Worm (Caenorhabditis elegans) whole organism, mixed stage, embryonic: ENCODE data around the gene F44B9.10.
A peak's percentile ranks its signal among the peaks of the same experiment; 100 is the strongest.

Source experiments
- M03D4.4 ChIP-seq: sonication (generic microtip); optimal IDR thresholded peaks from 2 replicates; lab custom pipeline; 2017; ENCODE audit warnings: mild to moderate bottlenecking, missing genetic modification characterization, missing compliant biosample characterization
- bed-3 ChIP-seq: fragments of 200-800 bp; sonication (Bioruptor generic); optimal IDR thresholded peaks from 3 replicates; lab custom pipeline; 2018; ENCODE audit warnings: mild to moderate bottlenecking, missing genetic modification characterization, moderate library complexity, missing compliant biosample characterization
- blmp-1 ChIP-seq: fragments of 150-350 bp; optimal IDR thresholded peaks from 2 replicates; lab custom pipeline; 2014; ENCODE audit warnings: missing biosample characterization, missing genetic modification characterization
- ceh-39 ChIP-seq: fragments of 150-350 bp; optimal IDR thresholded peaks from 2 replicates; lab custom pipeline; 2014; ENCODE audit warnings: missing biosample characterization, missing genetic modification characterization
- ceh-43 ChIP-seq: fragments of 200-800 bp; sonication (Bioruptor generic); optimal IDR thresholded peaks from 2 replicates; lab custom pipeline; 2018; ENCODE audit warnings: mild to moderate bottlenecking, missing genetic modification characterization, moderate library complexity, missing compliant biosample characterization
- ceh-83 ChIP-seq: fragments of 200-800 bp; sonication (Bioruptor generic); optimal IDR thresholded peaks from 2 replicates; lab custom pipeline; 2018; ENCODE audit warnings: mild to moderate bottlenecking, missing genetic modification characterization, missing compliant biosample characterization
- ces-1 ChIP-seq: fragments of 150-350 bp; optimal IDR thresholded peaks from 2 replicates; lab custom pipeline; 2014; ENCODE audit warnings: missing biosample characterization, missing genetic modification reagents, missing genetic modification characterization
- cnd-1 ChIP-seq: fragments of 200-800 bp; sonication (Bioruptor generic); optimal IDR thresholded peaks from 2 replicates; lab custom pipeline; 2018; ENCODE audit warnings: mild to moderate bottlenecking, missing genetic modification characterization, missing compliant biosample characterization
- drap-1 ChIP-seq: fragments of 200-800 bp; sonication (Bioruptor generic); optimal IDR thresholded peaks from 3 replicates; lab custom pipeline; 2018; ENCODE audit warnings: mild to moderate bottlenecking, missing genetic modification characterization, missing compliant biosample characterization
- elt-1 ChIP-seq: sonication (generic microtip); optimal IDR thresholded peaks from 2 replicates; lab custom pipeline; 2017; ENCODE audit warnings: missing genetic modification characterization, mild to moderate bottlenecking, missing compliant biosample characterization, antibody characterized with exemption, moderate library complexity, borderline replicate concordance; ENCODE audit not compliant: insufficient read depth
- elt-3 ChIP-seq: fragments of 150-350 bp; optimal IDR thresholded peaks from 2 replicates; lab custom pipeline; 2014; ENCODE audit warnings: missing biosample characterization, missing genetic modification characterization
- flh-1 ChIP-seq: fragments of 200-800 bp; sonication (Bioruptor generic); optimal IDR thresholded peaks from 2 replicates; lab custom pipeline; 2018; ENCODE audit warnings: mild to moderate bottlenecking, missing genetic modification characterization, moderate library complexity, missing compliant biosample characterization
- ham-2 ChIP-seq: fragments of 200-800 bp; sonication (Bioruptor generic); optimal IDR thresholded peaks from 2 replicates; lab custom pipeline; 2018; ENCODE audit warnings: mild to moderate bottlenecking, missing genetic modification characterization, missing compliant biosample characterization
- hlh-1 ChIP-seq: fragments of 150-350 bp; optimal IDR thresholded peaks from 2 replicates; lab custom pipeline; 2014; ENCODE audit warnings: missing biosample characterization, missing genetic modification reagents, missing genetic modification characterization
- lin-13 ChIP-seq: fragments of 150-350 bp; optimal IDR thresholded peaks from 2 replicates; lab custom pipeline; 2014; ENCODE audit warnings: missing biosample characterization, missing genetic modification characterization
- lsy-2 ChIP-seq: fragments of 150-350 bp; optimal IDR thresholded peaks from 2 replicates; lab custom pipeline; 2014; ENCODE audit warnings: missing biosample characterization, missing genetic modification characterization
- mep-1 ChIP-seq: fragments of 150-350 bp; optimal IDR thresholded peaks from 2 replicates; lab custom pipeline; 2017; ENCODE audit warnings: missing biosample characterization, missing genetic modification reagents, missing genetic modification characterization, inconsistent platforms
- mls-2 ChIP-seq: sonication (generic microtip); optimal IDR thresholded peaks from 2 replicates; lab custom pipeline; 2016; ENCODE audit warnings: mild to moderate bottlenecking, missing genetic modification characterization, moderate library complexity, missing compliant biosample characterization
- nhr-12 ChIP-seq: fragments of 150-350 bp; optimal IDR thresholded peaks from 2 replicates; lab custom pipeline; 2014; ENCODE audit warnings: missing biosample characterization, missing genetic modification characterization
- nhr-2 ChIP-seq: fragments of 150-350 bp; optimal IDR thresholded peaks from 2 replicates; lab custom pipeline; 2014; ENCODE audit warnings: missing biosample characterization, missing genetic modification characterization
- nhr-237 ChIP-seq: fragments of 150-350 bp; optimal IDR thresholded peaks from 2 replicates; lab custom pipeline; 2014; ENCODE audit warnings: missing biosample characterization, missing genetic modification characterization
- nhr-28 ChIP-seq: fragments of 150-350 bp; optimal IDR thresholded peaks from 2 replicates; lab custom pipeline; 2014; ENCODE audit warnings: missing biosample characterization, missing genetic modification characterization
- nhr-76 ChIP-seq: sonication (generic microtip); optimal IDR thresholded peaks from 2 replicates; lab custom pipeline; 2017; ENCODE audit warnings: missing biosample characterization, missing genetic modification characterization
- pha-4 ChIP-seq: fragments of 150-350 bp; optimal IDR thresholded peaks from 2 replicates; lab custom pipeline; 2018; ENCODE audit warnings: missing biosample characterization, missing genetic modification reagents, missing genetic modification characterization
- sem-2 ChIP-seq: fragments of 200-800 bp; sonication (Bioruptor generic); optimal IDR thresholded peaks from 2 replicates; lab custom pipeline; 2018; ENCODE audit warnings: mild to moderate bottlenecking, missing genetic modification characterization, missing compliant biosample characterization
- snpc-4 ChIP-seq: fragments of 150-350 bp; optimal IDR thresholded peaks from 2 replicates; lab custom pipeline; 2014; ENCODE audit warnings: missing biosample characterization, missing genetic modification characterization
- sptf-1 ChIP-seq: sonication (generic microtip); optimal IDR thresholded peaks from 2 replicates; lab custom pipeline; 2017; ENCODE audit warnings: mild to moderate bottlenecking, missing genetic modification characterization, moderate library complexity, missing compliant biosample characterization
- tbx-8 ChIP-seq: fragments of 200-800 bp; sonication (Bioruptor generic); optimal IDR thresholded peaks from 2 replicates; lab custom pipeline; 2018; ENCODE audit warnings: mild to moderate bottlenecking, missing genetic modification characterization, moderate library complexity, missing compliant biosample characterization
- unc-120 ChIP-seq: sonication (generic microtip); optimal IDR thresholded peaks from 2 replicates; lab custom pipeline; 2017; ENCODE audit warnings: missing genetic modification characterization, missing compliant biosample characterization; ENCODE audit not compliant: poor library complexity, severe bottlenecking
- unc-39 ChIP-seq: fragments of 150-350 bp; optimal IDR thresholded peaks from 2 replicates; lab custom pipeline; 2014; ENCODE audit warnings: missing biosample characterization, missing genetic modification characterization
- zip-8 ChIP-seq: fragments of 150-350 bp; optimal IDR thresholded peaks from 2 replicates; lab custom pipeline; 2014; ENCODE audit warnings: missing biosample characterization, missing genetic modification characterization
- ztf-11 ChIP-seq: fragments of 150-350 bp; optimal IDR thresholded peaks from 2 replicates; lab custom pipeline; 2014; ENCODE audit warnings: missing biosample characterization, missing genetic modification characterization

F44B9.10 gene

DNA sequence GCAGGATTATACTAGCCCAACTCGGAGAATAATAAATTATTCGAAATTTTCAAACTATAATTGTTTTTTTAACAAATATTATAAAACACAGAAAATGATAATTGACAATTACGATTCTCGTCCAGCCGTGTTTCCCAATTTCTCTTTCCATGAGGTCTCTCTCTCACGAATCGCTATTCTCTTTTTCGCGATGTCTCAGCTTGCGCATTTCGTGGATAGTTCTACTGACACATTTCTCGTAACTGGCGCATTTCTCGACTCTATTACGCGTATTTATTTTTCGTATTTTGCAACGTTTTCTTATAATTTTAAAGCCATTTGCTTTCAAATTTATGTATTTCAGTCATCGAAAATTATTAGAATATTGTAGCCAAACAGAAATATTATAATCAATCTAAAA, 10.3 kb upstream of the F44B9.10 start (continued):
- peak; percentile 98 for TF ChIP-seq ham-2 (GFP tag; lab: Kevin White, UChicago)
- peak; percentile 99 for TF ChIP-seq lin-13 (tag; lab: Kevin White, UChicago)
- peak; percentile 98 for TF ChIP-seq ceh-43 (GFP tag; lab: Kevin White, UChicago)

DNA sequence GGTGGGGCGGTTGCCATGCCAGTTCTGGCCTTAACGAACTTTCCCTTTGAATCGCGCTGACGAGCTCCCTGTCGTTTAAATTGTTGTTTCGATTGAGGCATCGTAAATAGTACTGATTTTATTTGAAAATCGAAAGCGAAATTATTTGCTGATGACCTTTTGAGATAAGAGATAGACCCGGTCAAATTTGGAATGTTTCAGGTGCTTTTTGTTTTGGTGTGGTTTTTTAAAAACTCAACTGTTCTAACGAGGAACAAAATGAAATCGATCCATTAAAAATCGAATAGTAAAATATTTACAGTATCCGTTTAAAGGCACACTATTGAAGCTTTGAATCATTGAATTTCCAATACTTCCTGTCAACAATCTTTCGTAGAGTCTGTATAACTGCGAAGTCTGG, 9.3 kb upstream of the F44B9.10 start, which contains the start of gene K12H4.6:
TSS of gene K12H4.6 (minus strand) at position 101 of the 400 bp plus-strand sequence.
- TF ChIP-seq mls-2 (tag; lab: Kevin White, UChicago) (no peak), ceh-43 (GFP tag; lab: Kevin White, UChicago) (no peak), mep-1 (no peak), ham-2 (GFP tag; lab: Kevin White, UChicago) (no peak), ces-1 (GFP tag; lab: Kevin White, UChicago) (no peak), sptf-1 (tag; lab: Kevin White, UChicago) (no peak), ztf-11 (tag; lab: Kevin White, UChicago) (no peak), blmp-1 (no peak), drap-1 (no peak), hlh-1 (no peak), bed-3 (GFP tag; lab: Kevin White, UChicago) (no peak), nhr-76 (no peak), elt-1 (no peak), nhr-28 (tag; lab: Kevin White, UChicago) (no peak)

DNA sequence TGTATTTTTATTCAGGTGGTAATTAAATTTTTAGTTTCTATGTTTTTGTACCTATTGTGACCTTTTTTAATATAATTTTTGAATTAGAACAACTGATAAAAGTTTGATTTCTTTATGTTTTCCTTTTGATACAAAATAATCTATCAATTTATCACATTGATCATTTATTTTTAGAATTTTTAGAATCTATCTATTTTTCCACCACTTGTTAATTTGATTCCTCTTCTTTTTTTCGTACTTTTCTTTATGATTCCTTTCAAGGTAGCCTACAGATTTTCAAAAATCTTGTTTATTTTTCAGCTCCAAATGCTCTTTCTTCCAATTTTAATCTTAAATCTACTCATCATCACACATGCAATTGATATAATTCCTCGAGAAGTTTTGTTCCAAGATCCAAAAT, 4.5 kb upstream of the F44B9.10 start, which contains the start of gene dpf-6:
TSS of gene dpf-6 (plus strand) at position 301 of the 400 bp plus-strand sequence.
- TF ChIP-seq flh-1 (GFP tag; lab: Kevin White, UChicago) (no peak), lin-13 (tag; lab: Kevin White, UChicago) (no peak), nhr-28 (tag; lab: Kevin White, UChicago) (no peak), ceh-43 (GFP tag; lab: Kevin White, UChicago) (no peak), bed-3 (GFP tag; lab: Kevin White, UChicago) (no peak), snpc-4 (no peak), nhr-237 (tag; lab: Kevin White, UChicago) (no peak), elt-1 (no peak), ces-1 (GFP tag; lab: Kevin White, UChicago) (no peak), hlh-1 (no peak), M03D4.4 (tag; lab: Kevin White, UChicago) (no peak), drap-1 (no peak), blmp-1 (no peak), zip-8 (no peak), unc-120 (no peak), tbx-8 (GFP tag; lab: Kevin White, UChicago) (no peak)

DNA sequence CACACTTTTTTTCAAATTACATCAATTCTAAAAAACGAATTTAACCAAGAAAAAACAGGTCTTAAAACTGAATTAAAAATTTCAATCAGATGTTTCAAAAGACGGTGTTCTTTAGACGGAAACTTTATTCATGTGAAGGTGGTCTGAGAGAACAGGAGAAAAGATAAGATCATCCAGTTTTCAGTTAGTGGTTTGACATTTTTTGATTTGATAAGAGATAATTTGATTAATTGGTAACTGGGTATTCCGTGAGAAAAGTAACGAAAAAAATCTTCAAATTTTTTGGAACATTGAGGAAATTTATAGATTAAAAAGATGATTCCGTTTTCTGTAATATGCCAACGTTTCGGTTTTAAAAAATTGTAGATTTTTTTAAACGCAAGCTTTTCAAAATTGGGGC, 3.1 kb upstream of the F44B9.10 start:
- TF ChIP-seq ceh-43 (GFP tag; lab: Kevin White, UChicago) (no peak), snpc-4 (no peak)

DNA sequence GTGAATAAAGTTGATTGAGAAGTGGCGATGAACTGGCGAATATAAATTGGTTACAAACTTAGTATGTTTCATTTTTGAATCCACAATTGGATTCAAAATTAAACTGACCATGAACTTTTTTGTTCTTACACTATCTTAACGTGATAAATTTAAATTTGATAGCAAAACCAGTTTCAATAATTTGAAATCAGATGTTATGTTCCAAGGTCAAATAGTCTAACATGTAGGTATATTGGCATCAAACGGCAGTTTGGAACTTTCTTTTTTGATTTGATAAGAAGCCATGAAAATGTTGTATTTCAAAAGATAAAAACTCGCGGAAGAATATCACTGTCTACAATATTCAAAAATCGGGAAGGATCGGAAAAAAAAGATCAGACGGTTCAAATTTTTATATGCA, 2.6 kb upstream of the F44B9.10 start:
- TF ChIP-seq flh-1 (GFP tag; lab: Kevin White, UChicago) (no peak), hlh-1 (no peak), unc-39 (tag; lab: Kevin White, UChicago) (no peak), elt-3 (tag; lab: Kevin White, UChicago) (no peak), nhr-12 (no peak), lsy-2 (tag; lab: Kevin White, UChicago) (no peak), nhr-237 (tag; lab: Kevin White, UChicago) (no peak), cnd-1 (tag; lab: Kevin White, UChicago) (no peak), pha-4 (tag; lab: Kevin White, UChicago) (no peak), snpc-4 (no peak), ceh-39 (tag; lab: Kevin White, UChicago) (no peak), bed-3 (GFP tag; lab: Kevin White, UChicago) (no peak)

DNA sequence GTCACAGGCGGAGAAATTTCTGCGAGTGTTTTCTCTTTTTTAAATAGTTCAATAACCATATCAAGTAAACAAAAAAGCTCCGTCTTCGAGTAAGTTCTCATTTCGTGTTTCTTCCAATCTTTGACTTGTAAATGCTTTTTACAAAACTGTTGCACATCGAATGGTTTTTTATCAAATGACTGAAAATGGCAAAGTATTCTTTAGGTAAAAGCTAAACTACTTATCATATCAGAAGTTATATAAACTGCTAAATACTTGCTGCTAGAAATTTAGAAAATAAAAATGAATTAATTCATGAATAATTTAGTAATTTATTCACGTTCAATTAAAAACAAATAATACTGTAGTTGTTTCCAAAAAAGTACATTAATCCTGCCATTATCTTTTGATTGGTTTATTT, 2.5 kb downstream of the F44B9.10 start, which contains the start of gene F44B9.9:
TSS of gene F44B9.9 (minus strand) at position 101 of the 400 bp plus-strand sequence.
- TF ChIP-seq unc-39 (tag; lab: Kevin White, UChicago) (no peak), zip-8 (no peak), M03D4.4 (tag; lab: Kevin White, UChicago) (no peak), ceh-83 (GFP tag; lab: Kevin White, UChicago) (no peak), sptf-1 (tag; lab: Kevin White, UChicago) (no peak), tbx-8 (GFP tag; lab: Kevin White, UChicago) (no peak), nhr-2 (no peak), snpc-4 (no peak), lsy-2 (tag; lab: Kevin White, UChicago) (no peak), lin-13 (tag; lab: Kevin White, UChicago) (no peak), flh-1 (GFP tag; lab: Kevin White, UChicago) (no peak), nhr-76 (no peak), sem-2 (GFP tag; lab: Kevin White, UChicago) (no peak), blmp-1 (no peak)
